Worm (Caenorhabditis elegans) whole organism, L3 larva: ENCODE data around the gene W03H9.2.

Experiments used
- R02D3.7 ChIP-seq: fragments of 150-350 bp; optimal IDR thresholded peaks from 2 replicates; lab custom pipeline; 2014; ENCODE audit warnings: missing biosample characterization, missing genetic modification characterization
- ZK546.5 ChIP-seq: sonication (generic microtip); optimal IDR thresholded peaks from 2 replicates; lab custom pipeline; 2017; ENCODE audit warnings: missing biosample characterization, missing genetic modification characterization
- ama-1 ChIP-seq: fragments of 150-350 bp; optimal IDR thresholded peaks from 2 replicates; lab custom pipeline; 2018
- ceh-16 ChIP-seq: sonication (generic microtip); optimal IDR thresholded peaks from 2 replicates; lab custom pipeline; 2017; ENCODE audit warnings: missing biosample characterization, missing genetic modification characterization
- ceh-28 ChIP-seq: fragments of 150-350 bp; optimal IDR thresholded peaks from 2 replicates; lab custom pipeline; 2014; ENCODE audit warnings: missing biosample characterization, missing genetic modification reagents, missing genetic modification characterization
- ceh-82 ChIP-seq: fragments of 150-350 bp; optimal IDR thresholded peaks from 2 replicates; lab custom pipeline; 2014; ENCODE audit warnings: missing biosample characterization, missing genetic modification characterization
- ceh-9 ChIP-seq: sonication (generic microtip); optimal IDR thresholded peaks from 2 replicates; lab custom pipeline; 2018; ENCODE audit warnings: missing biosample characterization, missing genetic modification characterization
- daf-12 ChIP-seq: fragments of 150-350 bp; optimal IDR thresholded peaks from 2 replicates; lab custom pipeline; 2014; ENCODE audit warnings: missing biosample characterization, missing genetic modification reagents, missing genetic modification characterization
- egl-27 ChIP-seq: sonication (generic microtip); optimal IDR thresholded peaks from 4 replicates; lab custom pipeline; 2017; ENCODE audit warnings: missing biosample characterization, missing genetic modification reagents, missing genetic modification characterization
- elt-1 ChIP-seq: fragments of 150-350 bp; optimal IDR thresholded peaks from 2 replicates; lab custom pipeline; 2014; ENCODE audit warnings: missing biosample characterization, missing genetic modification characterization
- elt-2 ChIP-seq: sonication (generic microtip); optimal IDR thresholded peaks from 2 replicates; lab custom pipeline; 2016; ENCODE audit warnings: missing genetic modification reagents, mild to moderate bottlenecking, missing genetic modification characterization, missing compliant biosample characterization
- elt-3 ChIP-seq, 3 experiments: fragments of 150-350 bp in 1 of 3; sonication (generic microtip) in 2 of 3; optimal IDR thresholded peaks; 2 replicates in 2 of 3; 4 replicates in 1 of 3; lab custom pipeline; 2014 to 2017; ENCODE audit warnings: missing biosample characterization in 3 of 3, missing genetic modification characterization in 3 of 3
- eor-1 ChIP-seq, 2 experiments: fragments of 150-350 bp; optimal IDR thresholded peaks; 2 replicates each; lab custom pipeline; 2014 to 2018; ENCODE audit warnings: missing biosample characterization in 2 of 2, missing genetic modification characterization in 2 of 2
- fkh-10 ChIP-seq: sonication (generic microtip); optimal IDR thresholded peaks from 2 replicates; lab custom pipeline; 2017; ENCODE audit warnings: missing biosample characterization, missing genetic modification reagents, missing genetic modification characterization
- fkh-2 ChIP-seq: fragments of 150-350 bp; optimal IDR thresholded peaks from 2 replicates; lab custom pipeline; 2014; ENCODE audit warnings: missing biosample characterization, missing genetic modification reagents, missing genetic modification characterization
- fos-1 ChIP-seq: fragments of 150-350 bp; optimal IDR thresholded peaks from 2 replicates; lab custom pipeline; 2014; ENCODE audit warnings: missing biosample characterization, missing genetic modification characterization
- hmg-11 ChIP-seq: sonication (generic microtip); optimal IDR thresholded peaks from 2 replicates; lab custom pipeline; 2016; ENCODE audit warnings: missing genetic modification characterization, missing compliant biosample characterization
- lin-39 ChIP-seq: fragments of 150-350 bp; optimal IDR thresholded peaks from 2 replicates; lab custom pipeline; 2018; ENCODE audit warnings: missing biosample characterization, missing genetic modification reagents, missing genetic modification characterization
- lsy-12 ChIP-seq: sonication (generic microtip); optimal IDR thresholded peaks from 2 replicates; lab custom pipeline; 2016; ENCODE audit warnings: mild to moderate bottlenecking, missing genetic modification characterization, missing compliant biosample characterization
- mml-1 ChIP-seq: fragments of 150-350 bp; sonication (generic microtip); optimal IDR thresholded peaks from 3 replicates; lab custom pipeline; 2014; ENCODE audit warnings: missing biosample characterization, missing genetic modification characterization
- nhr-23 ChIP-seq: fragments of 150-350 bp; optimal IDR thresholded peaks from 2 replicates; lab custom pipeline; 2014; ENCODE audit warnings: missing biosample characterization, missing genetic modification reagents, missing genetic modification characterization
- nhr-237 ChIP-seq: fragments of 150-350 bp; optimal IDR thresholded peaks from 2 replicates; lab custom pipeline; 2014; ENCODE audit warnings: missing biosample characterization, missing genetic modification characterization
- nhr-25 ChIP-seq: sonication (generic microtip); optimal IDR thresholded peaks from 2 replicates; lab custom pipeline; 2017; ENCODE audit warnings: missing biosample characterization, missing genetic modification characterization
- nhr-28 ChIP-seq: fragments of 150-350 bp; optimal IDR thresholded peaks from 2 replicates; lab custom pipeline; 2014; ENCODE audit warnings: missing biosample characterization, missing genetic modification characterization
- nhr-43 ChIP-seq: sonication (generic microtip); optimal IDR thresholded peaks from 2 replicates; lab custom pipeline; 2016; ENCODE audit warnings: mild to moderate bottlenecking, missing genetic modification characterization, missing compliant biosample characterization; ENCODE audit not compliant: poor library complexity, severe bottlenecking
- nhr-67 ChIP-seq: fragments of 150-350 bp; optimal IDR thresholded peaks from 2 replicates; lab custom pipeline; 2014; ENCODE audit warnings: missing biosample characterization, missing genetic modification characterization
- nhr-76 ChIP-seq: fragments of 150-350 bp; sonication (generic microtip); optimal IDR thresholded peaks from 5 replicates; lab custom pipeline; 2014; ENCODE audit warnings: missing biosample characterization, missing genetic modification characterization
- nhr-77 ChIP-seq: fragments of 150-350 bp; optimal IDR thresholded peaks from 2 replicates; lab custom pipeline; 2014; ENCODE audit warnings: missing biosample characterization, missing genetic modification characterization
- pha-4 ChIP-seq: fragments of 150-350 bp; optimal IDR thresholded peaks from 2 replicates; lab custom pipeline; 2014; ENCODE audit warnings: missing biosample characterization, missing genetic modification reagents, missing genetic modification characterization
- pqm-1 ChIP-seq: fragments of 150-350 bp; optimal IDR thresholded peaks from 2 replicates; lab custom pipeline; 2017; ENCODE audit warnings: missing biosample characterization, missing genetic modification characterization, inconsistent platforms
- skn-1 ChIP-seq: fragments of 150-350 bp; optimal IDR thresholded peaks from 2 replicates; lab custom pipeline; 2014; ENCODE audit warnings: missing biosample characterization, missing genetic modification characterization
- snpc-4 ChIP-seq: fragments of 150-350 bp; optimal IDR thresholded peaks from 2 replicates; lab custom pipeline; 2014; ENCODE audit warnings: missing biosample characterization, missing genetic modification characterization
- tbx-2 ChIP-seq: sonication (generic microtip); optimal IDR thresholded peaks from 2 replicates; lab custom pipeline; 2016; ENCODE audit warnings: mild to moderate bottlenecking, missing genetic modification characterization, missing compliant biosample characterization
- unc-39 ChIP-seq: sonication (generic microtip); optimal IDR thresholded peaks from 4 replicates; lab custom pipeline; 2017; ENCODE audit warnings: missing biosample characterization, missing genetic modification characterization
- unc-62 ChIP-seq: fragments of 150-350 bp; sonication (generic microtip); optimal IDR thresholded peaks from 4 replicates; lab custom pipeline; 2014; ENCODE audit warnings: missing biosample characterization, missing genetic modification reagents, missing genetic modification characterization
- zag-1 ChIP-seq: fragments of 150-350 bp; optimal IDR thresholded peaks from 2 replicates; lab custom pipeline; 2014; ENCODE audit warnings: missing biosample characterization, missing genetic modification characterization
- ztf-11 ChIP-seq: fragments of 150-350 bp; optimal IDR thresholded peaks from 2 replicates; lab custom pipeline; 2014; ENCODE audit warnings: missing biosample characterization, missing genetic modification characterization
- ztf-4 ChIP-seq: fragments of 150-350 bp; optimal IDR thresholded peaks from 2 replicates; lab custom pipeline; 2014; ENCODE audit warnings: missing biosample characterization, missing genetic modification characterization

Gene W03H9.2

DNA sequence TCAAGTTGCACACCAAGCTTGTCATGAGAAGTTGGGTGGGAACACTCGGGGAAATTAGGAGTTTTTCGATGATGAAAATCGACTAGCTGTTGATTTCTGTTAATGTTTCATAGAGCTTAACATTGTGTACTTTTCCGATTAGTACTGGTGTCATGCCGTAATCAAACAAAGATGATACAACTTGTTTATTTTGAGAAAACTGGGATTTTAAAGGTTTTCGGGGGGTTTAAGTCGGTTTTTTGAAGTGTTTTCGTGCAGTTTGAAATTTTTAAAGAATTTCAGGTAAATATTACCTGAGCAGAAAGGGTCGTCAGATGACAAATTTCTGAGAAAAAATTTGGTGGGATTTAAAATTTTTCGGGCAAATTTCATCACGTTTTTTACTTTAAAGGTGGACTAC, 27.9 kb upstream of the W03H9.2 start, which contains the start of gene eat-2:
Gene eat-2, minus strand, starts transcription at position 101 of the 400 bp plus-strand sequence.
- no peak for TF ChIP-seq nhr-76 (tag; lab: Kevin White, UChicago)
- no peak for TF ChIP-seq nhr-67 (tag; lab: Kevin White, UChicago)
- no peak for TF ChIP-seq ceh-82 (tag; lab: Kevin White, UChicago)
- TF ChIP-seq ZK546.5 = no peak
- no peak for TF ChIP-seq ceh-16 (tag; lab: Kevin White, UChicago)
- TF ChIP-seq nhr-23 (tag; lab: Kevin White, UChicago) = no peak
- no peak for TF ChIP-seq nhr-237 (tag; lab: Kevin White, UChicago)
- TF ChIP-seq R02D3.7 (tag; lab: Kevin White, UChicago) = no peak
- no peak for TF ChIP-seq nhr-43 (tag; lab: Kevin White, UChicago)
- TF ChIP-seq elt-1 (tag; lab: Kevin White, UChicago) = no peak
- TF ChIP-seq ama-1 (lab: Kevin White, UChicago) = no peak
- no peak for TF ChIP-seq ztf-11
- TF ChIP-seq fos-1 (tag; lab: Kevin White, UChicago) = no peak
- TF ChIP-seq nhr-25 (tag; lab: Kevin White, UChicago) = no peak
- TF ChIP-seq pha-4 = no peak
- TF ChIP-seq hmg-11 (tag; lab: Kevin White, UChicago) = no peak
- no peak for TF ChIP-seq fkh-10 (GFP tag; lab: Kevin White, UChicago)
- TF ChIP-seq, all 47 proteins: peak for 0

DNA sequence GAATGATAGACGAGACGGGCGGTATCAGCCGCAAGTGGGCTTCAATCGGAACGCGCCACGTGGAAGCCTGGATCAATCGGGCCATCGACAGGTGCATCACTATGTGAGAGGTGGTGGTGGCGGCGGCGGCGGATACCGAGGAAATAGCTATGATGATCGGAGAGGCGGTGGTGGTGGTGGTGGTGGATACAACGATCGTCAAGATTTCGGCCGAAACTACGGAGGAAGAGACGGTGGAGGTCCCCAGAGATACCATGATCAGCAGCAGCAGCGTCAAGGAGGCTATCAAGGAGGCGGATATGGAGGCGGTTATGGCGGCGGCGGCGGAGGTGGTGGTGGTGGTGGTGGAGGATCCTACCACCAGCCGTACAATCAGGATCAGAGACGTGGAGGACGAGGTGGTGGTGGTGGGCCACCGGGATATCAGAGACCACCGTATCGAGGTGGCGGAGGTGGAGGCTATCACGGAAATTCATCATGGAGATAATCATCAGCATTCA, 21.8 kb upstream of the W03H9.2 start:
- TF ChIP-seq fkh-2 (tag; lab: Kevin White, UChicago) = no peak
- TF ChIP-seq nhr-25 (tag; lab: Kevin White, UChicago) = no peak
- no peak for TF ChIP-seq eor-1 (tag; optimal IDR thresholded peaks at IDR 0.05; lab: Kevin White, UChicago)
- TF ChIP-seq lin-39 (tag; lab: Kevin White, UChicago) = no peak
- no peak for TF ChIP-seq egl-27 (tag; lab: Kevin White, UChicago)
- TF ChIP-seq nhr-76 (tag; lab: Kevin White, UChicago) = no peak
- no peak for TF ChIP-seq elt-1 (tag; lab: Kevin White, UChicago)
- no peak for TF ChIP-seq unc-62 (GFP tag; lab: Kevin White, UChicago)
- TF ChIP-seq ceh-82 (tag; lab: Kevin White, UChicago) = no peak
- TF ChIP-seq tbx-2 = no peak
- TF ChIP-seq elt-3 (tag; optimal IDR thresholded peaks at IDR 0.05; lab: Kevin White, UChicago) = no peak
- TF ChIP-seq lsy-12 (tag; lab: Kevin White, UChicago) = no peak
- no peak for TF ChIP-seq elt-2 (tag; lab: Kevin White, UChicago)
- TF ChIP-seq daf-12 (tag; lab: Kevin White, UChicago) = no peak
- TF ChIP-seq ceh-28 (tag; lab: Kevin White, UChicago) = no peak
- no peak for TF ChIP-seq pha-4
- TF ChIP-seq nhr-28 = no peak
- no peak for TF ChIP-seq pqm-1 (tag; lab: Kevin White, UChicago)
- TF ChIP-seq ceh-9 (tag; lab: Kevin White, UChicago) = no peak
- no peak for TF ChIP-seq ztf-4 (tag; lab: Kevin White, UChicago)

ce11 chrII:14155259-14156023, 11.8 kb upstream of the W03H9.2 start, which contains the start of the genes rpl-43 and xrn-2:
Gene rpl-43 (plus strand): TSS chrII:14155294.
Gene xrn-2 (plus strand): TSS chrII:14155768.
- TF ChIP-seq nhr-43 (tag; lab: Kevin White, UChicago) = peak; percentile 10
- no peak for TF ChIP-seq fkh-10 (GFP tag; lab: Kevin White, UChicago)
- no peak for TF ChIP-seq unc-39 (tag; lab: Kevin White, UChicago)
- no peak for TF ChIP-seq snpc-4 (tag; lab: Kevin White, UChicago)
- peak; percentile 11 for TF ChIP-seq nhr-77 (tag; lab: Kevin White, UChicago)
- no peak for TF ChIP-seq mml-1 (tag; lab: Kevin White, UChicago)
- no peak for TF ChIP-seq ZK546.5
- no peak for TF ChIP-seq pqm-1 (tag; lab: Kevin White, UChicago)
- no peak for TF ChIP-seq nhr-237 (tag; lab: Kevin White, UChicago)
- TF ChIP-seq ceh-9 (tag; lab: Kevin White, UChicago) = no peak
- no peak for TF ChIP-seq nhr-23 (tag; lab: Kevin White, UChicago)
- TF ChIP-seq ztf-4 (tag; lab: Kevin White, UChicago) = no peak
- TF ChIP-seq nhr-25 (tag; lab: Kevin White, UChicago) = no peak
- TF ChIP-seq zag-1 (tag; lab: Kevin White, UChicago) = no peak
- no peak for TF ChIP-seq pha-4
- TF ChIP-seq skn-1 = no peak
